Fruit fly (Drosophila melanogaster) S2 (cell line): ENCODE results near the gene Catsup.

Experiments
- CG8478 ChIP-seq: fragments of >200 bp; optimal IDR thresholded peaks from 2 replicates; lab custom pipeline; 2018
- CTCF ChIP-seq, 2 experiments: fragments of >200 bp; optimal IDR thresholded peaks; 2 replicates each; lab custom pipeline; 2018

DNA sequence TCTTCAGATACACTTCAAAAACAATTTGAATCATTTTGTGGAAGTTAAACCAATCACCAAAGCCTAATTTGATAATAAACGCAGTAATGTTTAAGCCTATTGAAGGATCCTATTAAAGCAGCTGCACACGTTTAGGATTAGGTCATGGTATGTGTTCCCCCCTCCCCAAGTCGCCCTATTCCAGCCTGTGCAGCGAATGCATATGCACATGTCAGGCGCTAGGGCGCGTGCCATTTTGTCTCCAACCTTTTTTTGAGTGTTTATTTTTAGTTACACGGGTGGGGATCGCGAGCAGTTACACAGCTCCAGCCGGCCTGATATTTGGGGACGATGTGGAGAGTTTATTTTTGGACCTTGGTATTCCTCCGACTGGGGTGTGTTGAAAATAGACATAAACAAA, 4.7 kb upstream of the Catsup start:
- TF ChIP-seq CTCF (optimal IDR thresholded peaks at IDR 0.05; lab: Kevin White, UChicago) (no peak), CG8478 (no peak)
